Worm (Caenorhabditis elegans): ENCODE measurements around the gene W08F4.7.

DNA sequence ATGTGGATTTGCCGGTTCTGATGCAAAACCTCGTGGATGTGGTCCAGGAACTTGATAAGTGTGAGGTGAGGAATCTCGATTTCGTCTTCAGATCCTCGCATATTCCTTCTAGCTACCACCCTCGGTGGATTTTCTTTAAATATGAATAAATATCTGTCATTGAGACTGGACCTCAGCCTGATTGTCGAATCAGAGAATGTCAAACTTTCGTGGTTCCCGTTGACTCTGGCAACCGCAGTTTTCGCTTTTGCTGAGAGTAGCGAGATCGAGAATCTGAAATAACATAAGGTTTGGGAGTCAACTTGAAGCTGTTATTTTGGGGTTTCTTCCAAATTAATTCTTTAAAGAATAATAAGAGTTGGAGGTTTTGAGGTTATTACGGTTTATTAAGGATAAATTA is 5.1 kb upstream of the W08F4.7 start, which contains the start of gene fbxb-14:
- TF ChIP-seq pes-1 (GFP tag; IDR thresholded peaks at IDR 0.05) (no peak), hnd-1 (tag; optimal IDR thresholded peaks at IDR 0.05) (no peak), ama-1 (optimal IDR thresholded peaks at IDR 0.05) (no peak), aly-1 (tag; optimal IDR thresholded peaks at IDR 0.05) (no peak), ets-7 (tag; optimal IDR thresholded peaks at IDR 0.05) (no peak), flt-1 (GFP tag; IDR thresholded peaks at IDR 0.05) (no peak), F13C5.2 (tag; optimal IDR thresholded peaks at IDR 0.05) (no peak), hmg-4 (GFP tag; optimal IDR thresholded peaks at IDR 0.05) (no peak), tbx-11 (GFP tag; IDR thresholded peaks at IDR 0.05) (no peak), scrt-1 (GFP tag; IDR thresholded peaks at IDR 0.05) (no peak), hmbx-1 (tag; optimal IDR thresholded peaks at IDR 0.05) (no peak), ceh-13 (GFP tag; optimal IDR thresholded peaks at IDR 0.05) (no peak), ceh-36 (tag; optimal IDR thresholded peaks at IDR 0.05) (no peak), tbx-37 (GFP tag; conservative IDR thresholded peaks at IDR 0.05) (no peak)

All from whole organism, early embryonic.